Worm (Caenorhabditis elegans): ENCODE results near the gene W03F9.4.
A peak's percentile ranks its signal among the peaks of the same experiment; 100 is the strongest.

W03F9.4 gene

ce11 chrV:126610-127009 lies 24.6 kb downstream of the W03F9.4 start, which contains the start of gene W03F9.1 (continued):
- TF ChIP-seq lsy-2 (tag; optimal IDR thresholded peaks at IDR 0.05) (peak in 1 of 2 experiments; percentile 71), ztf-7 (tag; optimal IDR thresholded peaks at IDR 0.05) (peak; percentile 26), ctbp-1 (GFP tag; IDR thresholded peaks at IDR 0.05) (no peak), nhr-237 (tag; optimal IDR thresholded peaks at IDR 0.05) (no peak), pha-4 (GFP tag; IDR thresholded peaks at IDR 0.05) (0 out of 2 replicates have a peak, but pooled peaks have one; percentile 31), pha-4 (tag; optimal IDR thresholded peaks at IDR 0.05) (peak; percentile 60), spr-1 (tag; optimal IDR thresholded peaks at IDR 0.05) (peak; percentile 35), pqm-1 (tag; optimal IDR thresholded peaks at IDR 0.05) (no peak), lin-13 (GFP tag; optimal IDR thresholded peaks at IDR 0.05) (no peak), dmd-6 (GFP tag; IDR thresholded peaks at IDR 0.05) (peak; percentile 38), arid-1 (GFP tag; conservative IDR thresholded peaks at IDR 0.05) (0 out of 2 replicates have a peak, but pooled peaks have one; percentile 32), ZK546.5 (tag; optimal IDR thresholded peaks at IDR 0.05) (no peak), saeg-2 (GFP tag; IDR thresholded peaks at IDR 0.05) (no peak), mes-2 (tag; optimal IDR thresholded peaks at IDR 0.05; ENCODE audit: poor library complexity, severe bottlenecking) (peak; percentile 70), aha-1 (tag) (no peak), sdz-12 (GFP tag; optimal IDR thresholded peaks at IDR 0.05) (no peak), daf-16 (GFP tag; optimal IDR thresholded peaks at IDR 0.05) (peak in 1 of 2 experiments; percentile 71), daf-16 (tag; optimal IDR thresholded peaks at IDR 0.05) (peak; percentile 42), mdt-29 (GFP tag; IDR thresholded peaks at IDR 0.05) (peak; percentile 74)

- TF ChIP-seq hlh-11 (tag; optimal IDR thresholded peaks at IDR 0.05) (no peak), arid-1 (GFP tag; conservative IDR thresholded peaks at IDR 0.05) (0 out of 2 replicates have a peak, but pooled peaks have one; percentile 18), lin-1 (GFP tag; IDR thresholded peaks at IDR 0.05) (no peak), dpl-1 (GFP tag; optimal IDR thresholded peaks at IDR 0.05) (no peak), php-3 (GFP tag; IDR thresholded peaks at IDR 0.05) (no peak), egl-43 (GFP tag; IDR thresholded peaks at IDR 0.05) (no peak), F49E8.2 (tag; optimal IDR thresholded peaks at IDR 0.05; ENCODE audit: borderline replicate concordance) (peak; percentile 29), lin-38 (GFP tag; IDR thresholded peaks at IDR 0.05) (peak; percentile 24), aha-1 (tag) (peak; percentile 70), attf-4 (tag; optimal IDR thresholded peaks at IDR 0.05) (no peak), lim-7 (GFP tag; IDR thresholded peaks at IDR 0.05) (peak; percentile 56), mxl-2 (GFP tag; conservative IDR thresholded peaks at IDR 0.05) (no peak)
Observed at ce11 chrV:123915-124314, 27.3 kb downstream of the W03F9.4 start.

ce11 chrV:123513-123912 lies 27.7 kb downstream of the W03F9.4 start:
- TF ChIP-seq mdt-29 (GFP tag; IDR thresholded peaks at IDR 0.05) (no peak), hif-1 (tag; optimal IDR thresholded peaks at IDR 0.05) (peak in 1 of 2 experiments; percentile 12), snpc-4 (tag; optimal IDR thresholded peaks at IDR 0.05) (no peak), set-16 (GFP tag; IDR thresholded peaks at IDR 0.05) (no peak), nhr-41 (GFP tag; IDR thresholded peaks at IDR 0.05) (no peak), R02D3.7 (tag; optimal IDR thresholded peaks at IDR 0.05) (no peak), nhr-25 (tag; optimal IDR thresholded peaks at IDR 0.05; ENCODE audit: borderline replicate concordance, insufficient read depth) (no peak), ztf-11 (tag; optimal IDR thresholded peaks at IDR 0.05) (no peak), Y48G9A.11 (GFP tag; IDR thresholded peaks at IDR 0.05) (no peak), madf-5 (GFP tag; IDR thresholded peaks at IDR 0.05) (no peak), php-3 (GFP tag; IDR thresholded peaks at IDR 0.05) (no peak), spr-1 (tag; optimal IDR thresholded peaks at IDR 0.05) (no peak), zag-1 (tag; optimal IDR thresholded peaks at IDR 0.05) (no peak), F37D6.2 (tag; optimal IDR thresholded peaks at IDR 0.05) (no peak), ZK337.2 (GFP tag; IDR thresholded peaks at IDR 0.05) (no peak), ceh-28 (tag; optimal IDR thresholded peaks at IDR 0.05) (no peak), dve-1 (tag; optimal IDR thresholded peaks at IDR 0.05; ENCODE audit: insufficient read depth) (peak; percentile 60), nhr-76 (tag; optimal IDR thresholded peaks at IDR 0.05) (no peak), ZK546.5 (tag; optimal IDR thresholded peaks at IDR 0.05) (no peak), dmd-9 (GFP tag; IDR thresholded peaks at IDR 0.05) (no peak), lin-1 (GFP tag; IDR thresholded peaks at IDR 0.05) (no peak), aly-2 (tag; optimal IDR thresholded peaks at IDR 0.05) (no peak), lin-15B (tag; optimal IDR thresholded peaks at IDR 0.05) (no peak), ceh-62 (tag; optimal IDR thresholded peaks at IDR 0.05) (no peak), spr-3 (GFP tag; optimal IDR thresholded peaks at IDR 0.05) (no peak)
